Worm (Caenorhabditis elegans) whole organism, L4 larva: ENCODE measurements around the gene tbc-3.

Experiments used
- F49E8.2 ChIP-seq: sonication (generic microtip); optimal IDR thresholded peaks from 2 replicates; lab custom pipeline; 2016; ENCODE audit warnings: missing compliant biosample characterization, mild to moderate bottlenecking, missing genetic modification characterization, borderline replicate concordance
- T20F7.1 ChIP-seq: fragments of 200-800 bp; sonication (Bioruptor generic); optimal IDR thresholded peaks from 2 replicates; lab custom pipeline; 2018; ENCODE audit warnings: mild to moderate bottlenecking, missing genetic modification characterization, missing compliant biosample characterization
- Y105C5A.15 ChIP-seq: fragments of 200-800 bp; sonication (Bioruptor generic); IDR thresholded peaks from 2 replicates; pipeline ENCODE4 v1.3.6; 2022; ENCODE audit warnings: missing genetic modification characterization, missing compliant biosample characterization
- Y5F2A.4 ChIP-seq: fragments of 200-800 bp; sonication (Bioruptor generic); optimal IDR thresholded peaks from 2 replicates; lab custom pipeline; 2018; ENCODE audit warnings: mild to moderate bottlenecking, missing genetic modification characterization, missing compliant biosample characterization
- Y75B8A.6 ChIP-seq: fragments of 200-800 bp; sonication (Bioruptor generic); IDR thresholded peaks from 2 replicates; pipeline ENCODE4 v1.3.6; 2022; ENCODE audit warnings: missing genetic modification reagents, missing genetic modification characterization, missing compliant biosample characterization
- ZK337.2 ChIP-seq: fragments of 200-800 bp; sonication (Bioruptor generic); IDR thresholded peaks from 2 replicates; pipeline ENCODE4 v1.3.6; 2022; ENCODE audit warnings: missing genetic modification reagents, missing genetic modification characterization, missing compliant biosample characterization
- ZK546.5 ChIP-seq, 2 experiments: sonication (generic microtip); optimal IDR thresholded peaks; 2 replicates each; lab custom pipeline; 2017; ENCODE audit warnings: missing biosample characterization in 2 of 2, missing genetic modification characterization in 2 of 2
- aha-1 ChIP-seq: fragments of 150-350 bp; peaks from one replicate; lab custom pipeline; 2014; ENCODE audit warnings: missing biosample characterization, missing genetic modification characterization
- aly-2 ChIP-seq: sonication (generic microtip); optimal IDR thresholded peaks from 2 replicates; lab custom pipeline; 2018; ENCODE audit warnings: missing biosample characterization, missing genetic modification characterization
- ama-1 ChIP-seq: fragments of 150-350 bp; optimal IDR thresholded peaks from 2 replicates; lab custom pipeline; 2014; ENCODE audit warnings: inconsistent platforms, mixed read lengths
- ceh-32 ChIP-seq: sonication (generic microtip); optimal IDR thresholded peaks from 2 replicates; lab custom pipeline; 2016; ENCODE audit warnings: mild to moderate bottlenecking, missing genetic modification characterization, missing compliant biosample characterization; ENCODE audit not compliant: poor library complexity
- ceh-44 ChIP-seq: fragments of 200-800 bp; sonication (Bioruptor generic); IDR thresholded peaks from 2 replicates; pipeline ENCODE4 v1.3.6; 2022; ENCODE audit warnings: missing genetic modification reagents, missing genetic modification characterization, missing compliant biosample characterization
- ceh-82 ChIP-seq: sonication (generic microtip); optimal IDR thresholded peaks from 2 replicates; lab custom pipeline; 2017; ENCODE audit warnings: missing biosample characterization, missing genetic modification characterization
- daf-8 ChIP-seq: fragments of 200-800 bp; sonication (Bioruptor generic); IDR thresholded peaks from 2 replicates; pipeline ENCODE4 v1.3.6; 2022; ENCODE audit warnings: missing genetic modification characterization, missing compliant biosample characterization
- dmd-9 ChIP-seq: fragments of 200-800 bp; sonication (Bioruptor generic); IDR thresholded peaks from 2 replicates; pipeline ENCODE4 v1.3.6; 2022; ENCODE audit warnings: missing genetic modification reagents, missing genetic modification characterization, missing compliant biosample characterization
- dve-1 ChIP-seq: sonication (generic microtip); optimal IDR thresholded peaks from 2 replicates; lab custom pipeline; 2017; ENCODE audit warnings: antibody characterized with exemption, mild to moderate bottlenecking, missing genetic modification characterization, missing compliant biosample characterization; ENCODE audit not compliant: insufficient read depth
- egl-27 ChIP-seq: sonication (generic microtip); optimal IDR thresholded peaks from 3 replicates; lab custom pipeline; 2017; ENCODE audit warnings: missing biosample characterization, missing genetic modification reagents, missing genetic modification characterization
- fkh-10 ChIP-seq: fragments of 150-350 bp; optimal IDR thresholded peaks from 2 replicates; lab custom pipeline; 2014; ENCODE audit warnings: missing biosample characterization, missing genetic modification reagents, missing genetic modification characterization
- fos-1 ChIP-seq: fragments of 150-350 bp; optimal IDR thresholded peaks from 2 replicates; lab custom pipeline; 2014; ENCODE audit warnings: missing biosample characterization, missing genetic modification characterization
- hlh-11 ChIP-seq: fragments of 200-800 bp; sonication (Bioruptor generic); optimal IDR thresholded peaks from 2 replicates; lab custom pipeline; 2018; ENCODE audit warnings: mild to moderate bottlenecking, missing genetic modification characterization, missing compliant biosample characterization
- hmg-1.1 ChIP-seq: fragments of 200-800 bp; sonication (Bioruptor generic); IDR thresholded peaks from 2 replicates; pipeline ENCODE4 v1.3.6; 2022; ENCODE audit warnings: missing genetic modification reagents, missing genetic modification characterization, missing compliant biosample characterization
- jun-1 ChIP-seq: fragments of 150-350 bp; optimal IDR thresholded peaks from 2 replicates; lab custom pipeline; 2014; ENCODE audit warnings: missing biosample characterization, missing genetic modification reagents, missing genetic modification characterization
- lin-15B ChIP-seq: fragments of 150-350 bp; sonication (generic microtip); optimal IDR thresholded peaks from 3 replicates; lab custom pipeline; 2014; ENCODE audit warnings: missing biosample characterization, missing genetic modification characterization
- lin-29 ChIP-seq: fragments of 200-800 bp; sonication (Bioruptor generic); IDR thresholded peaks from 2 replicates; pipeline ENCODE4 v1.3.6; 2022; ENCODE audit warnings: missing genetic modification reagents, missing genetic modification characterization, missing compliant biosample characterization
- lsy-2 ChIP-seq, 2 experiments: fragments of 150-350 bp in 1 of 2; sonication (generic microtip) in 1 of 2; optimal IDR thresholded peaks; 2 replicates each; lab custom pipeline; 2014 to 2017; ENCODE audit warnings: missing biosample characterization in 2 of 2, missing genetic modification characterization in 2 of 2
- mdl-1 ChIP-seq, 2 experiments: fragments of 150-350 bp in 1 of 2; sonication (generic microtip) in 1 of 2; optimal IDR thresholded peaks; 2 replicates each; lab custom pipeline; 2014 to 2017; ENCODE audit warnings: missing biosample characterization in 2 of 2, missing genetic modification characterization in 2 of 2
- mdt-29 ChIP-seq: fragments of 200-800 bp; sonication (Bioruptor generic); IDR thresholded peaks from 2 replicates; pipeline ENCODE4 v1.3.6; 2022; ENCODE audit warnings: missing genetic modification reagents, missing genetic modification characterization, missing compliant biosample characterization
- mep-1 ChIP-seq: fragments of 150-350 bp; sonication (generic microtip); optimal IDR thresholded peaks from 3 replicates; lab custom pipeline; 2014; ENCODE audit warnings: missing biosample characterization, missing genetic modification characterization
- mxl-3 ChIP-seq: fragments of 200-800 bp; sonication (Bioruptor generic); optimal IDR thresholded peaks from 2 replicates; lab custom pipeline; 2018; ENCODE audit warnings: mild to moderate bottlenecking, missing genetic modification characterization, missing compliant biosample characterization
- nhr-237 ChIP-seq: sonication (generic microtip); optimal IDR thresholded peaks from 2 replicates; lab custom pipeline; 2017; ENCODE audit warnings: missing biosample characterization, missing genetic modification characterization
- nhr-28 ChIP-seq: fragments of 150-350 bp; optimal IDR thresholded peaks from 2 replicates; lab custom pipeline; 2014; ENCODE audit warnings: missing biosample characterization, missing genetic modification characterization
- nhr-6 ChIP-seq: fragments of 150-350 bp; optimal IDR thresholded peaks from 2 replicates; lab custom pipeline; 2014; ENCODE audit warnings: missing biosample characterization, missing genetic modification characterization
- nhr-77 ChIP-seq: fragments of 150-350 bp; optimal IDR thresholded peaks from 2 replicates; lab custom pipeline; 2014; ENCODE audit warnings: missing biosample characterization, missing genetic modification characterization
- pha-4 ChIP-seq, 2 experiments: fragments of 150-350 bp in 1 of 2; fragments of 200-800 bp in 1 of 2; sonication (Bioruptor generic) in 1 of 2; IDR thresholded peaks in 1 of 2; optimal IDR thresholded peaks in 1 of 2; 2 replicates each; pipeline versions ENCODE4 v1.3.6 to Lab custom; 2014 to 2022; ENCODE audit warnings: missing genetic modification characterization in 2 of 2, missing genetic modification reagents in 2 of 2, missing biosample characterization in 1 of 2, missing compliant biosample characterization in 1 of 2
- php-3 ChIP-seq: fragments of 200-800 bp; sonication (Bioruptor generic); IDR thresholded peaks from 2 replicates; pipeline ENCODE4 v1.3.6; 2022; ENCODE audit warnings: missing genetic modification reagents, missing genetic modification characterization, missing compliant biosample characterization
- saeg-2 ChIP-seq: fragments of 200-800 bp; sonication (Bioruptor generic); IDR thresholded peaks from 2 replicates; pipeline ENCODE4 v1.3.6; 2022; ENCODE audit warnings: missing genetic modification reagents, missing genetic modification characterization, missing compliant biosample characterization
- sdz-12 ChIP-seq: fragments of 200-800 bp; sonication (Bioruptor generic); optimal IDR thresholded peaks from 2 replicates; lab custom pipeline; 2018; ENCODE audit warnings: mild to moderate bottlenecking, missing genetic modification characterization, missing compliant biosample characterization
- set-16 ChIP-seq: fragments of 200-800 bp; sonication (Bioruptor generic); IDR thresholded peaks from 2 replicates; pipeline ENCODE4 v1.3.6; 2022; ENCODE audit warnings: missing genetic modification reagents, missing genetic modification characterization, missing compliant biosample characterization
- skn-1 ChIP-seq: fragments of 150-350 bp; optimal IDR thresholded peaks from 2 replicates; lab custom pipeline; 2014; ENCODE audit warnings: missing biosample characterization, missing genetic modification characterization
- spr-1 ChIP-seq: sonication (generic microtip); optimal IDR thresholded peaks from 2 replicates; lab custom pipeline; 2016; ENCODE audit warnings: mild to moderate bottlenecking, missing genetic modification characterization, missing compliant biosample characterization
- spr-3 ChIP-seq: fragments of 200-800 bp; sonication (Bioruptor generic); optimal IDR thresholded peaks from 2 replicates; lab custom pipeline; 2018; ENCODE audit warnings: mild to moderate bottlenecking, missing genetic modification characterization, missing compliant biosample characterization
- tag-97 ChIP-seq: fragments of 200-800 bp; sonication (Bioruptor generic); IDR thresholded peaks from 2 replicates; pipeline ENCODE4 v1.3.6; 2022; ENCODE audit warnings: missing genetic modification characterization, missing compliant biosample characterization
- unc-39 ChIP-seq: sonication (generic microtip); optimal IDR thresholded peaks from 2 replicates; lab custom pipeline; 2017; ENCODE audit warnings: missing biosample characterization, missing genetic modification characterization
- zfp-2 ChIP-seq: sonication (generic microtip); optimal IDR thresholded peaks from 2 replicates; lab custom pipeline; 2016; ENCODE audit warnings: mild to moderate bottlenecking, missing genetic modification characterization, missing compliant biosample characterization
- zfp-3 ChIP-seq: fragments of 200-800 bp; sonication (Bioruptor generic); conservative IDR thresholded peaks from 2 replicates; pipeline ENCODE4 v1.3.6; 2022; ENCODE audit warnings: missing genetic modification reagents, missing genetic modification characterization, missing compliant biosample characterization
- zip-11 ChIP-seq: fragments of 200-800 bp; sonication (Bioruptor generic); IDR thresholded peaks from 2 replicates; pipeline ENCODE4 v1.3.6; 2022; ENCODE audit warnings: missing genetic modification characterization, missing compliant biosample characterization
- zip-2 ChIP-seq: fragments of 150-350 bp; optimal IDR thresholded peaks from 2 replicates; lab custom pipeline; 2014; ENCODE audit warnings: missing biosample characterization, missing genetic modification characterization
- ztf-7 ChIP-seq: fragments of 150-350 bp; optimal IDR thresholded peaks from 2 replicates; lab custom pipeline; 2014; ENCODE audit warnings: missing biosample characterization, missing genetic modification characterization

The tbc-3 gene

DNA sequence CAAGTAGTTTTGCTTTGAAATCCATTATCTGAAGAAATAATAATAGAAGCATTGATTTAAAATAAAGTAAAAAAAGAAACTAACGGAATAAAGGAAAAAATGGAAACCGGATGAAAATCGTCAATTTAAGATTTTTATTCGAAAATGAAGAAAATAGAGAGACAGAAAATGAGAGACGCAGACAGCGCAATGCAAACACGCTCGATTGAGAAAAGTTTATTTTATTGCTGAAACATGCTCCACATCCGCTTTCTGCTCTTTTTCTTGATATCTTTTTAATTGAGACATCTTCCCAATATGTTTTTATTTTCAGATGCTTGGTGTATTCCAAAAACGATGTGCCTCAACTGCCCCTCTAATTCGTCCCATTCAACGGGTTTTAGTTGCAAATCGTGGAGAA is 14.6 kb upstream of the tbc-3 start, which contains the start of the genes prp-18 and mccc-1 (continued):
- TF ChIP-seq Y105C5A.15 (GFP tag; lab: Robert Waterston, UW) (no peak), saeg-2 (GFP tag; lab: Robert Waterston, UW) (no peak), unc-39 (tag; lab: Kevin White, UChicago) (no peak), skn-1 (no peak), ceh-32 (tag; lab: Kevin White, UChicago) (no peak), hlh-11 (tag; lab: Kevin White, UChicago) (peak; percentile 3), egl-27 (tag; lab: Kevin White, UChicago) (no peak), sdz-12 (GFP tag; lab: Kevin White, UChicago) (no peak), ztf-7 (tag; lab: Kevin White, UChicago) (no peak), dve-1 (tag; lab: Kevin White, UChicago) (no peak), mdt-29 (GFP tag; lab: Robert Waterston, UW) (no peak), ceh-82 (no peak), jun-1 (tag; lab: Kevin White, UChicago) (no peak), mdl-1 (tag; optimal IDR thresholded peaks at IDR 0.05; lab: Kevin White, UChicago) (no peak), nhr-77 (tag; lab: Kevin White, UChicago) (peak; percentile 34), Y75B8A.6 (GFP tag; lab: Robert Waterston, UW) (no peak), tag-97 (GFP tag; lab: Robert Waterston, UW) (no peak), zfp-2 (tag; lab: Kevin White, UChicago) (no peak), dmd-9 (no peak), spr-3 (no peak), F49E8.2 (tag; lab: Kevin White, UChicago) (no peak), spr-1 (tag; lab: Kevin White, UChicago) (no peak), nhr-28 (peak; percentile 4), php-3 (GFP tag; lab: Robert Waterston, UW) (no peak), zip-2 (tag; lab: Kevin White, UChicago) (no peak), ama-1 (lab: Kevin White, UChicago) (no peak), nhr-6 (tag; lab: Kevin White, UChicago) (peak; percentile 57), lin-29 (GFP tag; lab: Robert Waterston, UW) (no peak), fkh-10 (no peak), pha-4 (GFP tag; IDR thresholded peaks at IDR 0.05; lab: Robert Waterston, UW) (no peak), pha-4 (tag; optimal IDR thresholded peaks at IDR 0.05; lab: Kevin White, UChicago) (no peak), lin-15B (tag; lab: Kevin White, UChicago) (no peak), mxl-3 (GFP tag; lab: Kevin White, UChicago) (no peak), ZK546.5 (tag; optimal IDR thresholded peaks at IDR 0.05; lab: Kevin White, UChicago) (no peak), fos-1 (tag; lab: Kevin White, UChicago) (no peak), aha-1 (tag; lab: Kevin White, UChicago) (no peak), hmg-1.1 (GFP tag; lab: Robert Waterston, UW) (no peak), lsy-2 (tag; optimal IDR thresholded peaks at IDR 0.05; lab: Kevin White, UChicago) (no peak), ceh-44 (GFP tag; lab: Robert Waterston, UW) (no peak), mep-1 (tag; lab: Kevin White, UChicago) (no peak), zip-11 (GFP tag; lab: Robert Waterston, UW) (no peak), ZK337.2 (GFP tag; lab: Robert Waterston, UW) (no peak), set-16 (no peak), daf-8 (GFP tag; lab: Robert Waterston, UW) (no peak), Y5F2A.4 (GFP tag; lab: Kevin White, UChicago) (no peak), aly-2 (tag; lab: Kevin White, UChicago) (no peak), T20F7.1 (GFP tag; lab: Kevin White, UChicago) (peak; percentile 48), nhr-237 (tag; lab: Kevin White, UChicago) (no peak), zfp-3 (GFP tag; lab: Robert Waterston, UW) (no peak)
- TF ChIP-seq, all 104 proteins: peak for 11
